Fruit fly (Drosophila melanogaster): ENCODE data around the gene CG5611.

DNA sequence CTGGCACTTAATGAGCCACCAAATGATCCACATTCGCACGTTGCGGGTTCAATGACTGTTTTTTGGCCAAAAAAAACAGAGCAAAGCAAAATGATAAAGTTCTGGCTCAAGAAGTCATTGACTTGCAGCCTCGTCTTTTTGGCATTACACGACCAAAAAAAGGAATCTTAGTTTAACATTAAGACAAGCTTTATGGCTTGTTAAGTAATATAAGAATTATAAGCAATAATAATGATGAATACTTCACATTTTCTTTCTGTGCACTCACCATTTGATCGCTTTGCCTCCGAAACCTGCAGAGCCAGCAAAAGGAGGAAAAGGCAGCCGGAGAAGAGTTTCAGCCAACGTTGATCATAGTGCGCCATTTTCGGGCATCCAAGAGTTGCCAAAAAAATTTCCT, 42.7 kb downstream of the CG5611 start:
- TF ChIP-seq cnc (optimal IDR thresholded peaks at IDR 0.05) (no peak), Hr96 (GFP tag; optimal IDR thresholded peaks at IDR 0.05) (no peak), CG7101 (tag; optimal IDR thresholded peaks at IDR 0.05) (no peak), kay (GFP tag; ENCODE audit: borderline replicate concordance) (no peak), Clk (GFP tag; optimal IDR thresholded peaks at IDR 0.05) (no peak), tj (GFP tag; optimal IDR thresholded peaks at IDR 0.05) (no peak), CG1620 (GFP tag; optimal IDR thresholded peaks at IDR 0.05) (no peak), pad (GFP tag; optimal IDR thresholded peaks at IDR 0.05) (no peak), cic (GFP tag; optimal IDR thresholded peaks at IDR 0.05) (no peak), CG14711 (tag; optimal IDR thresholded peaks at IDR 0.05) (no peak), CG11617 (GFP tag; optimal IDR thresholded peaks at IDR 0.05) (no peak), CG7045 (GFP tag; optimal IDR thresholded peaks at IDR 0.05) (no peak), CG33017 (tag; optimal IDR thresholded peaks at IDR 0.05) (no peak)

Measured in whole organism, adult.